Worm (Caenorhabditis elegans) whole organism, L3 larva: ENCODE measurements around the gene rga-4.

Experiments
- ama-1 ChIP-seq: fragments of 150-350 bp; optimal IDR thresholded peaks from 2 replicates; lab custom pipeline; 2018
- ceh-16 ChIP-seq: sonication (generic microtip); optimal IDR thresholded peaks from 2 replicates; lab custom pipeline; 2017; ENCODE audit warnings: missing biosample characterization, missing genetic modification characterization
- elt-1 ChIP-seq: fragments of 150-350 bp; optimal IDR thresholded peaks from 2 replicates; lab custom pipeline; 2014; ENCODE audit warnings: missing biosample characterization, missing genetic modification characterization
- elt-2 ChIP-seq: sonication (generic microtip); optimal IDR thresholded peaks from 2 replicates; lab custom pipeline; 2016; ENCODE audit warnings: missing genetic modification reagents, mild to moderate bottlenecking, missing genetic modification characterization, missing compliant biosample characterization
- eor-1 ChIP-seq, 2 experiments: fragments of 150-350 bp; optimal IDR thresholded peaks; 2 replicates each; lab custom pipeline; 2014 to 2018; ENCODE audit warnings: missing biosample characterization in 2 of 2, missing genetic modification characterization in 2 of 2
- nhr-12 ChIP-seq: fragments of 150-350 bp; optimal IDR thresholded peaks from 2 replicates; lab custom pipeline; 2014; ENCODE audit warnings: missing biosample characterization, missing genetic modification characterization
- nhr-77 ChIP-seq: fragments of 150-350 bp; optimal IDR thresholded peaks from 2 replicates; lab custom pipeline; 2014; ENCODE audit warnings: missing biosample characterization, missing genetic modification characterization

ce11 chrV:1335896-1336295 is 47.2 kb downstream of the rga-4 start:
- TF ChIP-seq eor-1 (tag; optimal IDR thresholded peaks at IDR 0.05; lab: Kevin White, UChicago), result no peak
- no peak for TF ChIP-seq ceh-16 (tag; lab: Kevin White, UChicago)
- no peak for TF ChIP-seq nhr-77
- no peak for TF ChIP-seq elt-2
- TF ChIP-seq ama-1 (lab: Kevin White, UChicago), result no peak
- TF ChIP-seq nhr-12, result no peak
- TF ChIP-seq elt-1 (tag; lab: Kevin White, UChicago), result no peak
